3 worm cellular contexts compared by ENCODE assay signal in genomic region chrIII:8432143-8432542, ce11.
TF ChIP-seq lines count a peak whose summit lies in the region.

Gene ZK1236.5, minus strand, starts transcription at chrIII:8432214.

TF ChIP-seq in whole organism, L1 larva, 84 proteins besides CTCF, POLR2A, EP300 and RAD21 (continued from another document and continues in another):
- TF ChIP-seq ama-1 (optimal IDR thresholded peaks at IDR 0.05; lab: Kevin White, UChicago) = no peak
- TF ChIP-seq lsy-2 (tag; optimal IDR thresholded peaks at IDR 0.05; lab: Kevin White, UChicago) = peak; percentile 54 to 76
- TF ChIP-seq C16A3.4 (tag; optimal IDR thresholded peaks at IDR 0.05; lab: Kevin White, UChicago) = peak; percentile 1
- no peak for TF ChIP-seq alr-1 (tag; optimal IDR thresholded peaks at IDR 0.05; lab: Kevin White, UChicago; ENCODE audit: borderline replicate concordance)
- no peak for TF ChIP-seq tlp-1 (tag; optimal IDR thresholded peaks at IDR 0.05; lab: Kevin White, UChicago)
- peak; percentile 59 for TF ChIP-seq snu-23 (GFP tag; optimal IDR thresholded peaks at IDR 0.05; lab: Kevin White, UChicago)
- TF ChIP-seq egl-13 (tag; optimal IDR thresholded peaks at IDR 0.05; lab: Kevin White, UChicago) = no peak
- TF ChIP-seq lir-3 (tag; optimal IDR thresholded peaks at IDR 0.05; lab: Kevin White, UChicago; ENCODE audit: poor library complexity) = no peak
- no peak for TF ChIP-seq unc-62 (GFP tag; optimal IDR thresholded peaks at IDR 0.05; lab: Kevin White, UChicago)
- TF ChIP-seq nhr-12 (tag; optimal IDR thresholded peaks at IDR 0.05; lab: Kevin White, UChicago) = no peak
- peak; percentile 49 for TF ChIP-seq mep-1 (tag; optimal IDR thresholded peaks at IDR 0.05; lab: Kevin White, UChicago)
- TF ChIP-seq isw-1 (GFP tag; IDR thresholded peaks at IDR 0.05; lab: Robert Waterston, UW) = 0 out of 2 replicates have a peak, but pooled peaks have one; percentile 13
- TF ChIP-seq nhr-77 (tag; optimal IDR thresholded peaks at IDR 0.05; lab: Kevin White, UChicago) = no peak
- TF ChIP-seq swsn-7 (tag; optimal IDR thresholded peaks at IDR 0.05; lab: Kevin White, UChicago) = peak; percentile 18
- no peak for TF ChIP-seq nhr-84 (tag; optimal IDR thresholded peaks at IDR 0.05; lab: Kevin White, UChicago)
- no peak for TF ChIP-seq sup-37 (GFP tag; optimal IDR thresholded peaks at IDR 0.05; lab: Kevin White, UChicago)
- no peak for TF ChIP-seq egl-27 (tag; optimal IDR thresholded peaks at IDR 0.05; lab: Kevin White, UChicago)
- peak; percentile 50 for TF ChIP-seq nhr-47 (tag; optimal IDR thresholded peaks at IDR 0.05; lab: Kevin White, UChicago)
- no peak for TF ChIP-seq fkh-10 (GFP tag; optimal IDR thresholded peaks at IDR 0.05; lab: Kevin White, UChicago)
- no peak for TF ChIP-seq pqm-1 (tag; optimal IDR thresholded peaks at IDR 0.05; lab: Kevin White, UChicago)
- no peak for TF ChIP-seq ceh-8 (GFP tag; optimal IDR thresholded peaks at IDR 0.05; lab: Kevin White, UChicago)
- TF ChIP-seq ztf-4 (tag; optimal IDR thresholded peaks at IDR 0.05; lab: Kevin White, UChicago) = no peak
- TF ChIP-seq tbx-2 (tag; optimal IDR thresholded peaks at IDR 0.05; lab: Kevin White, UChicago) = peak; percentile 11
- no peak for TF ChIP-seq grh-1 (GFP tag; IDR thresholded peaks at IDR 0.05; lab: Robert Waterston, UW)
- TF ChIP-seq pax-3 (tag; optimal IDR thresholded peaks at IDR 0.05; lab: Kevin White, UChicago) = no peak
- no peak for TF ChIP-seq unc-30 (tag; optimal IDR thresholded peaks at IDR 0.05; lab: Kevin White, UChicago)
- TF ChIP-seq sptf-1 (tag; optimal IDR thresholded peaks at IDR 0.05; lab: Kevin White, UChicago) = no peak
- TF ChIP-seq unc-130 (tag; optimal IDR thresholded peaks at IDR 0.05; lab: Kevin White, UChicago) = no peak
- 0 out of 2 replicates have a peak, but pooled peaks have one; percentile 9 for TF ChIP-seq nhr-19 (GFP tag; conservative IDR thresholded peaks at IDR 0.05; lab: Robert Waterston, UW)
- peak; percentile 20 to 56 (median 53) for TF ChIP-seq dpl-1 (GFP tag; optimal IDR thresholded peaks at IDR 0.05; lab: Kevin White, UChicago)
- TF ChIP-seq ces-1 (GFP tag; optimal IDR thresholded peaks at IDR 0.05; lab: Kevin White, UChicago) = no peak
- peak; percentile 39 for TF ChIP-seq xbp-1 (tag; optimal IDR thresholded peaks at IDR 0.05; lab: Kevin White, UChicago)
- TF ChIP-seq lin-39 (tag; optimal IDR thresholded peaks at IDR 0.05; lab: Kevin White, UChicago) = no peak
- TF ChIP-seq fkh-8 (tag; optimal IDR thresholded peaks at IDR 0.05; lab: Kevin White, UChicago) = peak; percentile 28
- no peak for TF ChIP-seq aha-1 (tag; optimal IDR thresholded peaks at IDR 0.05; lab: Kevin White, UChicago)
- TF ChIP-seq efl-1 (optimal IDR thresholded peaks at IDR 0.05; lab: Kevin White, UChicago) = peak; percentile 47 to 59
- TF ChIP-seq efl-1 (GFP tag; optimal IDR thresholded peaks at IDR 0.05 in 1 of 2; lab: Kevin White, UChicago) = peak; percentile 48 to 94
- no peak for TF ChIP-seq mab-9 (GFP tag; IDR thresholded peaks at IDR 0.05; lab: Robert Waterston, UW)
- no peak for TF ChIP-seq ceh-88 (GFP tag; IDR thresholded peaks at IDR 0.05; lab: Robert Waterston, UW)
- TF ChIP-seq sox-4 (tag; optimal IDR thresholded peaks at IDR 0.05; lab: Kevin White, UChicago) = no peak
- TF ChIP-seq lin-14 (GFP tag; optimal IDR thresholded peaks at IDR 0.05; lab: Kevin White, UChicago) = no peak
- TF ChIP-seq nhr-28 (tag; optimal IDR thresholded peaks at IDR 0.05; lab: Kevin White, UChicago) = no peak
- no peak for TF ChIP-seq unc-98 (GFP tag; IDR thresholded peaks at IDR 0.05; lab: Robert Waterston, UW)
- no peak for TF ChIP-seq Y116A8C.19 (tag; optimal IDR thresholded peaks at IDR 0.05; lab: Kevin White, UChicago; ENCODE audit: borderline replicate concordance)
- no peak for TF ChIP-seq nhr-90 (tag; optimal IDR thresholded peaks at IDR 0.05; lab: Kevin White, UChicago; ENCODE audit: poor library complexity)

TF ChIP-seq in whole organism, L2 larva, 48 proteins besides CTCF, POLR2A, EP300 and RAD21 (continued from another document):
- TF ChIP-seq ceh-16 (tag; optimal IDR thresholded peaks at IDR 0.05; lab: Kevin White, UChicago) (no peak), nhr-21 (tag; optimal IDR thresholded peaks at IDR 0.05; lab: Kevin White, UChicago) (no peak)

TF ChIP-seq in whole organism, L4 larva, 104 proteins besides CTCF, POLR2A, EP300 and RAD21 (continued from another document):
- TF ChIP-seq nhr-25 (tag; optimal IDR thresholded peaks at IDR 0.05; lab: Kevin White, UChicago; ENCODE audit: borderline replicate concordance, insufficient read depth) (no peak), lin-1 (GFP tag; IDR thresholded peaks at IDR 0.05; lab: Robert Waterston, UW) (no peak), hmg-1.1 (GFP tag; IDR thresholded peaks at IDR 0.05; lab: Robert Waterston, UW) (no peak), lin-15B (tag; optimal IDR thresholded peaks at IDR 0.05; lab: Kevin White, UChicago) (no peak), mxl-2 (GFP tag; conservative IDR thresholded peaks at IDR 0.05; lab: Robert Waterston, UW) (no peak), dmd-9 (GFP tag; IDR thresholded peaks at IDR 0.05; lab: Robert Waterston, UW) (no peak), dve-1 (tag; optimal IDR thresholded peaks at IDR 0.05; lab: Kevin White, UChicago; ENCODE audit: insufficient read depth) (no peak), daf-19 (GFP tag; conservative IDR thresholded peaks at IDR 0.05; lab: Robert Waterston, UW) (no peak), nhr-42 (GFP tag; IDR thresholded peaks at IDR 0.05; lab: Robert Waterston, UW) (no peak), ceh-28 (tag; optimal IDR thresholded peaks at IDR 0.05; lab: Kevin White, UChicago) (no peak), ceh-20 (GFP tag; IDR thresholded peaks at IDR 0.05; lab: Robert Waterston, UW) (no peak), R02D3.7 (tag; optimal IDR thresholded peaks at IDR 0.05; lab: Kevin White, UChicago) (peak; percentile 71), Y48G9A.11 (GFP tag; IDR thresholded peaks at IDR 0.05; lab: Robert Waterston, UW) (peak; percentile 94), daf-8 (GFP tag; IDR thresholded peaks at IDR 0.05; lab: Robert Waterston, UW) (no peak), madf-5 (GFP tag; IDR thresholded peaks at IDR 0.05; lab: Robert Waterston, UW) (no peak), D1046.2 (GFP tag; IDR thresholded peaks at IDR 0.05; lab: Robert Waterston, UW) (no peak), zip-11 (GFP tag; IDR thresholded peaks at IDR 0.05; lab: Robert Waterston, UW) (no peak), T20F7.1 (GFP tag; optimal IDR thresholded peaks at IDR 0.05; lab: Kevin White, UChicago) (peak; percentile 94), ceh-82 (tag; optimal IDR thresholded peaks at IDR 0.05; lab: Kevin White, UChicago) (no peak), F44E2.7 (GFP tag; IDR thresholded peaks at IDR 0.05; lab: Robert Waterston, UW) (no peak), aha-1 (tag; lab: Kevin White, UChicago) (peak; percentile 46), arid-1 (GFP tag; conservative IDR thresholded peaks at IDR 0.05; lab: Robert Waterston, UW) (no peak), zag-1 (tag; optimal IDR thresholded peaks at IDR 0.05; lab: Kevin White, UChicago) (no peak), tra-1 (GFP tag; IDR thresholded peaks at IDR 0.05; lab: Robert Waterston, UW) (no peak), ZK337.2 (GFP tag; IDR thresholded peaks at IDR 0.05; lab: Robert Waterston, UW) (no peak), F49E8.2 (tag; optimal IDR thresholded peaks at IDR 0.05; lab: Kevin White, UChicago; ENCODE audit: borderline replicate concordance) (no peak), egl-43 (GFP tag; IDR thresholded peaks at IDR 0.05; lab: Robert Waterston, UW) (no peak), F37D6.2 (tag; optimal IDR thresholded peaks at IDR 0.05; lab: Kevin White, UChicago) (no peak), nhr-111 (GFP tag; optimal IDR thresholded peaks at IDR 0.05; lab: Kevin White, UChicago) (no peak), ceh-62 (tag; optimal IDR thresholded peaks at IDR 0.05; lab: Kevin White, UChicago) (no peak), dpl-1 (GFP tag; optimal IDR thresholded peaks at IDR 0.05; lab: Kevin White, UChicago) (peak; percentile 30)
TF ChIP-seq in whole organism, L4 larva: peak in this region for 8.
